Worm (Caenorhabditis elegans) whole organism, mixed stage, embryonic: ENCODE results near the gene Y39F10C.3.

Experiments
- flh-1 ChIP-seq: fragments of 200-800 bp; sonication (Bioruptor generic); optimal IDR thresholded peaks from 2 replicates; lab custom pipeline; 2018; ENCODE audit warnings: mild to moderate bottlenecking, missing genetic modification characterization, moderate library complexity, missing compliant biosample characterization
- lin-32 ChIP-seq: fragments of 200-800 bp; sonication (Bioruptor generic); optimal IDR thresholded peaks from 2 replicates; lab custom pipeline; 2018; ENCODE audit warnings: mild to moderate bottlenecking, missing genetic modification characterization, missing compliant biosample characterization
- lsy-2 ChIP-seq: fragments of 150-350 bp; optimal IDR thresholded peaks from 2 replicates; lab custom pipeline; 2014; ENCODE audit warnings: missing biosample characterization, missing genetic modification characterization
- mep-1 ChIP-seq: fragments of 150-350 bp; optimal IDR thresholded peaks from 2 replicates; lab custom pipeline; 2017; ENCODE audit warnings: missing biosample characterization, missing genetic modification reagents, missing genetic modification characterization, inconsistent platforms
- nhr-237 ChIP-seq: fragments of 150-350 bp; optimal IDR thresholded peaks from 2 replicates; lab custom pipeline; 2014; ENCODE audit warnings: missing biosample characterization, missing genetic modification characterization
- unc-39 ChIP-seq: fragments of 150-350 bp; optimal IDR thresholded peaks from 2 replicates; lab custom pipeline; 2014; ENCODE audit warnings: missing biosample characterization, missing genetic modification characterization
- unc-62 ChIP-seq: fragments of 150-350 bp; optimal IDR thresholded peaks from 2 replicates; lab custom pipeline; 2014; ENCODE audit warnings: missing biosample characterization, missing genetic modification reagents, missing genetic modification characterization
- ztf-11 ChIP-seq: fragments of 150-350 bp; optimal IDR thresholded peaks from 2 replicates; lab custom pipeline; 2014; ENCODE audit warnings: missing biosample characterization, missing genetic modification characterization

ce11 chrII:680612-681011, 6.4 kb downstream of the Y39F10C.3 start, which contains the start of the genes T02H6.10 and T02H6.8:
- no peak for TF ChIP-seq ztf-11 (tag; lab: Kevin White, UChicago)
- no peak for TF ChIP-seq flh-1
- TF ChIP-seq mep-1 (tag; lab: Kevin White, UChicago), result no peak
- no peak for TF ChIP-seq lin-32 (GFP tag; lab: Kevin White, UChicago)
- no peak for TF ChIP-seq lsy-2 (tag; lab: Kevin White, UChicago)
- TF ChIP-seq unc-39 (tag; lab: Kevin White, UChicago), result no peak
- TF ChIP-seq unc-62 (GFP tag; lab: Kevin White, UChicago), result no peak
- no peak for TF ChIP-seq nhr-237 (tag; lab: Kevin White, UChicago)
